Fruit fly (Drosophila melanogaster): ENCODE data around the gene CG13658.

Gene CG13658

dm6 chr3R:25265589-25266201 lies 21.6 kb upstream of the CG13658 start, which contains the start of the genes GlnRS and RIOK2:
Gene GlnRS (minus strand): TSS chr3R:25265721.
Gene RIOK2 (plus strand): TSS chr3R:25265844.
- no peak for TF ChIP-seq Myc (optimal IDR thresholded peaks at IDR 0.05)
- no peak for TF ChIP-seq psq (optimal IDR thresholded peaks at IDR 0.05)
- no peak for TF ChIP-seq h (optimal IDR thresholded peaks at IDR 0.05)
- no peak for TF ChIP-seq Sin3A (optimal IDR thresholded peaks at IDR 0.05)
- no peak for TF ChIP-seq insv (optimal IDR thresholded peaks at IDR 0.05)
- no peak for TF ChIP-seq ttk (optimal IDR thresholded peaks at IDR 0.05)

- no peak for TF ChIP-seq h (optimal IDR thresholded peaks at IDR 0.05)
- TF ChIP-seq psq (optimal IDR thresholded peaks at IDR 0.05): no peak
- no peak for TF ChIP-seq Sin3A (optimal IDR thresholded peaks at IDR 0.05)
- TF ChIP-seq insv (optimal IDR thresholded peaks at IDR 0.05): no peak
- no peak for TF ChIP-seq ttk (optimal IDR thresholded peaks at IDR 0.05)
- TF ChIP-seq Myc (optimal IDR thresholded peaks at IDR 0.05): no peak
Measured at dm6 chr3R:25266751-25267150, 20.5 kb upstream of the CG13658 start.

- TF ChIP-seq h (optimal IDR thresholded peaks at IDR 0.05) (no peak), insv (optimal IDR thresholded peaks at IDR 0.05) (no peak), Sin3A (optimal IDR thresholded peaks at IDR 0.05) (no peak), ttk (optimal IDR thresholded peaks at IDR 0.05) (no peak), psq (optimal IDR thresholded peaks at IDR 0.05) (no peak), Myc (optimal IDR thresholded peaks at IDR 0.05) (no peak)
Measured at dm6 chr3R:25269909-25270308, 17.4 kb upstream of the CG13658 start, which contains the start of the genes CG11889 and CG11891. Gene CG11889 (plus strand): TSS chr3R:25270209. Gene CG11891 (plus strand): TSS chr3R:25270209.

DNA sequence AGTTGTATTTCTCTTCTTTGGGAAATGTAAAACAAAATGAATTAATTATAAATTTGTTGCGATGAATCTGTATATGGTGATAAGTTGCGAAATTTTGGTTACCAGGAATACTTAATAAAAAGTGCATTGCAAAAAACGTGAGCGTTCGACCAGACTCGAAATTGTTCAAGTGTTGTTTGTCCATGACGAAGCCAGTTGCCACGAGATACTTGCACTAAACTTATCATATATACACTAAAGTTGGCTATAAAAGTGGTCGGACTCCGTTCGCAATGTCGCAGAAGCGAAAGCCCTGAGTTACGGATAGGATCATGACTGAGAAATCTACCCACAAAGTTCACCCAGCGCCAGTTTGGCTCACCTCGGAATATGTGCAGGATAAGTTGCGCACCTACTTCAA lies 13.7 kb upstream of the CG13658 start, which contains the start of gene CG11878:
Gene CG11878, plus strand, starts transcription at position 301 of the 400 bp plus-strand sequence.
- TF ChIP-seq insv (optimal IDR thresholded peaks at IDR 0.05) (no peak), Myc (optimal IDR thresholded peaks at IDR 0.05) (no peak), Sin3A (optimal IDR thresholded peaks at IDR 0.05) (no peak), psq (optimal IDR thresholded peaks at IDR 0.05) (no peak)

DNA sequence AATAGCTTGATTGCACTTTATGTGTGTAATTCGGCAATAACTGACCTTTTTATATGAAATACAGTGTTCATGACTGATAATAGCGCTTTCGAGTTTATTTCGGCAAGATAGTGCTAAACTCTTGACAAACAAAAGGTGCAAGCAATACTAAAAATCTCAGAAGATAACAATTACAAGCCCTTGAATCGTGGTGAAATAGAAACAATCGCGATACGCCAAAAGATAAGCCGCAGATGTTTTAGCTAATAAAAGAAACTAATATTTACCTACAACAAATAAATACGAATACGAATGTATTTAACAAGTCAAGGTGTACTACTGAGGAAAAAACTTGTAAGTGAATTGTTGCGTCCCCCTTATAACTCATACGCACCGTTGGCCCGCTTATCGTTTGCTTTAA lies 12.0 kb upstream of the CG13658 start:
- TF ChIP-seq h (optimal IDR thresholded peaks at IDR 0.05): no peak
- no peak for TF ChIP-seq Sin3A (optimal IDR thresholded peaks at IDR 0.05)
- no peak for TF ChIP-seq ttk (optimal IDR thresholded peaks at IDR 0.05)
- no peak for TF ChIP-seq Myc (optimal IDR thresholded peaks at IDR 0.05)
- TF ChIP-seq insv (optimal IDR thresholded peaks at IDR 0.05): no peak
- no peak for TF ChIP-seq psq (optimal IDR thresholded peaks at IDR 0.05)

- no peak for TF ChIP-seq ttk (optimal IDR thresholded peaks at IDR 0.05)
- TF ChIP-seq Myc (optimal IDR thresholded peaks at IDR 0.05): no peak
- TF ChIP-seq insv (optimal IDR thresholded peaks at IDR 0.05): no peak
Measured at dm6 chr3R:25277112-25277511, 10.2 kb upstream of the CG13658 start, which contains the start of gene CG10513. Gene CG10513 (minus strand): TSS chr3R:25277212.

DNA sequence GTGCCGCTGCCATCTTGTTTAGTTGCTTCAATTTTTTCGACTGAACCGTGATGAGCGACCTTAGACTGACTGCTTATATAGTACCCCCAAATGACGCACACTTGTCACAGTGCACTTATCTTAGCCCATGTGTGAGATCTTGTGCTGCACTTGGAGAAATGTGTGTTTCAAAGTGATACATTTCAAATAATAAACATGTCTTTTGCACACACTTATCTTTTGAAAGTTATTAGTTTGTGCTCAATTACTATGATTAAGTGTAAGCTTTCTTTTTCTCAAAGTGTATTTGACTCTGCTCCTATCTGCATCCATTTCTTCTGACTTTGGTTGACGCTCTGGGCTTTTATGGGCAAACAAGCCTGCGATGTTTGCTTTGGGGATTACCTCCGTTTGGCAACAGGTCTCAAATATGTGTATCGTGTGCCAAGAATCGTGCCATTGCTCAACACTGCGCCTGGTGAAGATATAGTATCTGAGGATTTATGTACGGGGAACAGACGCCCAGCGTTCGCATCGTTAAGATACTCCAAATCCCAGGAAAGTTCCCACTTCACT lies 7.4 kb upstream of the CG13658 start, which contains the start of gene CG10514:
Gene CG10514, minus strand, starts transcription at position 51 of the 555 bp plus-strand sequence.
- no peak for TF ChIP-seq Myc (optimal IDR thresholded peaks at IDR 0.05)
- no peak for TF ChIP-seq Sin3A (optimal IDR thresholded peaks at IDR 0.05)
- TF ChIP-seq h (optimal IDR thresholded peaks at IDR 0.05): no peak
- no peak for TF ChIP-seq insv (optimal IDR thresholded peaks at IDR 0.05)
- TF ChIP-seq ttk (optimal IDR thresholded peaks at IDR 0.05): no peak
- TF ChIP-seq psq (optimal IDR thresholded peaks at IDR 0.05): no peak

- TF ChIP-seq ttk (optimal IDR thresholded peaks at IDR 0.05) (no peak), Sin3A (optimal IDR thresholded peaks at IDR 0.05) (no peak), h (optimal IDR thresholded peaks at IDR 0.05) (no peak), insv (optimal IDR thresholded peaks at IDR 0.05) (no peak), psq (optimal IDR thresholded peaks at IDR 0.05) (no peak), Myc (optimal IDR thresholded peaks at IDR 0.05) (no peak)
Measured at dm6 chr3R:25281165-25281564, 6.1 kb upstream of the CG13658 start, which contains the start of gene CG11892. Gene CG11892 (plus strand): TSS chr3R:25281548.

- no peak for TF ChIP-seq insv (optimal IDR thresholded peaks at IDR 0.05)
- TF ChIP-seq ttk (optimal IDR thresholded peaks at IDR 0.05): no peak
- TF ChIP-seq h (optimal IDR thresholded peaks at IDR 0.05): no peak
- TF ChIP-seq Myc (optimal IDR thresholded peaks at IDR 0.05): no peak
Measured at dm6 chr3R:25283209-25283670, 4.0 kb upstream of the CG13658 start, which contains the start of gene CG31300. Gene CG31300 (plus strand): TSS chr3R:25283620.

DNA sequence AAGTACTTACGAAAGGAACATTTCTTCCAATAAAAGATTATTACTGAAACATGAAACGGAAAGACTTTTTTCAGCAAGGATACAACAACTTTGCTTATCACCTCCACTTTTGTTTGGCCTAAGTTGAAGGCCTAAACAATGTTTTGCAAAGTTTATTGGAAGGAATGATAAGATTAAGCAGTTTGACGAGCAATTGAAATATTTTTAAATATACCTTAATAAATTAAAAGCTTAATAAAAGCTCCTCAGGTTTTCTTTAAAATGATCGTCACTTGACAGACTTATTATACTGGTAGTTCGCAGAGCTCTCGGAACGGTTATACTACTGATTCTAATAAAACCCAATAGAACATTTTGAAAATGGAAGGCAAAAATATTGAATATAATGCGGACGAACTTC lies 2.1 kb upstream of the CG13658 start, which contains the start of gene CG31104:
Gene CG31104, plus strand, starts transcription at position 301 of the 400 bp plus-strand sequence.
- no peak for TF ChIP-seq insv (optimal IDR thresholded peaks at IDR 0.05)
- no peak for TF ChIP-seq psq (optimal IDR thresholded peaks at IDR 0.05)
- TF ChIP-seq ttk (optimal IDR thresholded peaks at IDR 0.05): no peak
- no peak for TF ChIP-seq h (optimal IDR thresholded peaks at IDR 0.05)
- TF ChIP-seq Myc (optimal IDR thresholded peaks at IDR 0.05): no peak
- no peak for TF ChIP-seq Sin3A (optimal IDR thresholded peaks at IDR 0.05)

DNA sequence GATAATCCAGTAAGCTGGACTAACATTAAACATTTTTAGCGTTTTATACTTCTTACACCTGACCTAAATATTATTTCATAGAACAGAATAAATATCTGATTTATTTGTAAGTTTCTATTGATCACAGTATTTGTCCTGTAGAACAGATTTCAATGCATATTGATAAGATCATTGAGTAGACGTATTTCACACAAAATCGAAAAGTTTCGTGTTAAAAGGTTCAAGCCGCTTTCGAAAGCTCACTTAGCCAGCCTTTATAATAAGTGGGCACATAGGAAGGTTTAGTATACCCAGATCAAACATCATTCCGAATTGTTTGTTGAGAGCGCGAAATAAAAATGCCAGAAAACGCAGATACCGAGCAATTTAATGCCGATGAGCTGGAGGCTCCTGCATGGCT lies 2.3 kb downstream of the CG13658 start, which contains the start of gene CG11893:
Gene CG11893, plus strand, starts transcription at position 301 of the 400 bp plus-strand sequence.
- TF ChIP-seq Sin3A (optimal IDR thresholded peaks at IDR 0.05): no peak
- TF ChIP-seq psq (optimal IDR thresholded peaks at IDR 0.05): no peak
- no peak for TF ChIP-seq Myc (optimal IDR thresholded peaks at IDR 0.05)
- TF ChIP-seq insv (optimal IDR thresholded peaks at IDR 0.05): no peak
- no peak for TF ChIP-seq h (optimal IDR thresholded peaks at IDR 0.05)
- TF ChIP-seq ttk (optimal IDR thresholded peaks at IDR 0.05): no peak

- TF ChIP-seq h (optimal IDR thresholded peaks at IDR 0.05) (no peak), insv (optimal IDR thresholded peaks at IDR 0.05) (no peak), Myc (optimal IDR thresholded peaks at IDR 0.05) (no peak), ttk (optimal IDR thresholded peaks at IDR 0.05) (no peak), psq (optimal IDR thresholded peaks at IDR 0.05) (no peak), Sin3A (optimal IDR thresholded peaks at IDR 0.05) (no peak)
Measured at dm6 chr3R:25292864-25293284, 5.6 kb downstream of the CG13658 start, which contains the start of gene CG31098. Gene CG31098 (minus strand): TSS chr3R:25292977.

Data from Kc167 (cell line).